Fruit fly (Drosophila melanogaster) whole organism, embryonic: ENCODE results near the gene CG17996.
A peak's percentile ranks its signal among the peaks of the same experiment; 100 is the strongest.

Experiments
- ATbp ChIP-seq: fragments of 200-800 bp; sonication (Bioruptor generic); optimal IDR thresholded peaks from 2 replicates; lab custom pipeline; 2017; ENCODE audit warnings: missing biosample characterization, mild to moderate bottlenecking, missing genetic modification characterization, missing genetic modification reagents
- Aef1 ChIP-seq: fragments of 200-800 bp; sonication (Bioruptor generic); IDR thresholded peaks from 3 replicates; pipeline ENCODE4 v1.3.6; 2022; ENCODE audit warnings: missing biosample characterization, missing genetic modification characterization
- B-H1 ChIP-seq: fragments of 200-800 bp; sonication (Bioruptor generic); IDR thresholded peaks from 3 replicates; pipeline ENCODE4 v1.3.6; 2022; ENCODE audit warnings: missing biosample characterization, missing genetic modification characterization
- C15 ChIP-seq: fragments of 200-800 bp; sonication (Bioruptor generic); IDR thresholded peaks from 3 replicates; pipeline ENCODE4 v1.3.6; 2022; ENCODE audit warnings: missing biosample characterization, missing genetic modification characterization
- CG10267 ChIP-seq: fragments of 200-800 bp; sonication (Bioruptor generic); optimal IDR thresholded peaks from 2 replicates; lab custom pipeline; 2018; ENCODE audit warnings: missing biosample characterization, mild to moderate bottlenecking, missing genetic modification characterization, moderate library complexity
- CG10979 ChIP-seq: fragments of 200-800 bp; sonication (Bioruptor generic); optimal IDR thresholded peaks from 2 replicates; lab custom pipeline; 2018; ENCODE audit warnings: missing biosample characterization, mild to moderate bottlenecking, missing genetic modification characterization, moderate library complexity
- CG11085 ChIP-seq: fragments of 200-800 bp; sonication (Bioruptor generic); IDR thresholded peaks from 2 replicates; pipeline ENCODE4 v1.3.6; 2022; ENCODE audit warnings: missing biosample characterization, missing genetic modification characterization
- CG11456 ChIP-seq: fragments of 200-800 bp; sonication (Bioruptor generic); IDR thresholded peaks from 3 replicates; pipeline ENCODE4 v1.3.6; 2022; ENCODE audit warnings: missing biosample characterization, missing genetic modification characterization
- CG11723 ChIP-seq: fragments of 200-800 bp; sonication (Bioruptor generic); optimal IDR thresholded peaks from 2 replicates; lab custom pipeline; 2017; ENCODE audit warnings: missing biosample characterization, mild to moderate bottlenecking, missing genetic modification characterization
- CG12659 ChIP-seq: fragments of 200-800 bp; sonication (Bioruptor generic); optimal IDR thresholded peaks from 3 replicates; lab custom pipeline; 2017; ENCODE audit warnings: mild to moderate bottlenecking, missing biosample characterization, missing genetic modification reagents, missing genetic modification characterization
- CG1529 ChIP-seq: fragments of 200-800 bp; sonication (Bioruptor generic); optimal IDR thresholded peaks from 3 replicates; lab custom pipeline; 2018; ENCODE audit warnings: missing biosample characterization, missing genetic modification characterization
- CG1602 ChIP-seq: fragments of 200-800 bp; sonication (Bioruptor generic); optimal IDR thresholded peaks from 3 replicates; lab custom pipeline; 2016; ENCODE audit warnings: missing biosample characterization, missing genetic modification characterization
- CG1603 ChIP-seq: fragments of 200-800 bp; sonication (Bioruptor generic); optimal IDR thresholded peaks from 2 replicates; lab custom pipeline; 2019; ENCODE audit warnings: missing biosample characterization, mild to moderate bottlenecking, missing genetic modification characterization, moderate library complexity
- CG16813 ChIP-seq: fragments of 200-800 bp; sonication (Bioruptor generic); IDR thresholded peaks from 3 replicates; pipeline ENCODE4 v1.3.6; 2022; ENCODE audit warnings: missing biosample characterization, missing genetic modification characterization; ENCODE audit not compliant: partially characterized antibody
- CG30020 ChIP-seq: fragments of 200-800 bp; optimal IDR thresholded peaks from 2 replicates; lab custom pipeline; 2019; ENCODE audit warnings: missing biosample characterization, mild to moderate bottlenecking, missing genetic modification characterization, moderate library complexity
- CG32532 ChIP-seq: fragments of 200-800 bp; sonication (Bioruptor generic); IDR thresholded peaks from 2 replicates; pipeline ENCODE4 v1.3.6; 2022; ENCODE audit warnings: missing biosample characterization, missing genetic modification characterization
- CG34376 ChIP-seq: fragments of 200-800 bp; sonication (Bioruptor generic); optimal IDR thresholded peaks from 2 replicates; lab custom pipeline; 2018; ENCODE audit warnings: missing biosample characterization, mild to moderate bottlenecking, missing genetic modification characterization
- CG3838 ChIP-seq: fragments of 200-800 bp; sonication (Bioruptor generic); optimal IDR thresholded peaks from 3 replicates; lab custom pipeline; 2016; ENCODE audit warnings: missing biosample characterization, missing genetic modification characterization
- CG5180 ChIP-seq: fragments of 200-800 bp; sonication (Bioruptor generic); optimal IDR thresholded peaks from 3 replicates; lab custom pipeline; 2017; ENCODE audit warnings: missing biosample characterization, missing genetic modification characterization, mild to moderate bottlenecking, moderate library complexity, missing genetic modification reagents
- CG6689 ChIP-seq: fragments of 200-800 bp; sonication (Bioruptor generic); IDR thresholded peaks from 2 replicates; pipeline ENCODE4 v1.3.6; 2022; ENCODE audit warnings: missing biosample characterization, missing genetic modification characterization
- CG6854 ChIP-seq: fragments of 200-800 bp; sonication (Bioruptor generic); optimal IDR thresholded peaks from 3 replicates; lab custom pipeline; 2017; ENCODE audit warnings: missing biosample characterization, mild to moderate bottlenecking, missing genetic modification characterization
- CG7271 ChIP-seq: fragments of 200-800 bp; sonication (Bioruptor generic); optimal IDR thresholded peaks from 2 replicates; lab custom pipeline; 2018; ENCODE audit warnings: missing biosample characterization, mild to moderate bottlenecking, missing genetic modification characterization, moderate library complexity
- CG8290 ChIP-seq, 3 experiments: fragments of 200-800 bp; sonication (Bioruptor generic); optimal IDR thresholded peaks; 2 replicates each; lab custom pipeline; 2016 to 2019; ENCODE audit warnings: missing biosample characterization in 3 of 3, missing genetic modification characterization in 3 of 3, mild to moderate bottlenecking in 2 of 3, moderate library complexity in 1 of 3
- CG8765 ChIP-seq: fragments of 200-800 bp; sonication (Bioruptor generic); IDR thresholded peaks from 2 replicates; pipeline ENCODE4 v1.3.6; 2022; ENCODE audit warnings: missing biosample characterization, missing genetic modification characterization
- Dbx ChIP-seq: fragments of 200-800 bp; sonication (Bioruptor generic); IDR thresholded peaks from 3 replicates; pipeline ENCODE4 v1.3.6; 2022; ENCODE audit warnings: missing biosample characterization, missing genetic modification characterization
- Drgx ChIP-seq: fragments of 200-800 bp; sonication (Bioruptor generic); IDR thresholded peaks from 2 replicates; pipeline ENCODE4 v1.3.6; 2022; ENCODE audit warnings: missing biosample characterization, missing genetic modification characterization
- ERR ChIP-seq: fragments of 200-800 bp; sonication (Bioruptor generic); optimal IDR thresholded peaks from 2 replicates; lab custom pipeline; 2016; ENCODE audit warnings: missing biosample characterization, missing genetic modification characterization
- HLH3B ChIP-seq: fragments of 200-800 bp; sonication (Bioruptor generic); IDR thresholded peaks from 2 replicates; pipeline ENCODE4 v1.3.6; 2022; ENCODE audit warnings: missing biosample characterization, missing genetic modification characterization
- HmgZ ChIP-seq: fragments of 200-800 bp; sonication (Bioruptor generic); optimal IDR thresholded peaks from 2 replicates; lab custom pipeline; 2018; ENCODE audit warnings: missing biosample characterization, mild to moderate bottlenecking, missing genetic modification characterization
- Lim3 ChIP-seq: fragments of 200-800 bp; sonication (Bioruptor generic); IDR thresholded peaks from 2 replicates; pipeline ENCODE4 v1.3.6; 2022; ENCODE audit warnings: missing biosample characterization, missing genetic modification characterization
- Mrtf ChIP-seq: fragments of 200-800 bp; sonication (Bioruptor generic); IDR thresholded peaks from 3 replicates; pipeline ENCODE4 v1.3.6; 2022; ENCODE audit warnings: missing biosample characterization, missing genetic modification characterization
- Sin3A ChIP-seq: fragments of >200 bp; optimal IDR thresholded peaks from 2 replicates; lab custom pipeline; 2018
- Trl ChIP-seq, 3 experiments: fragments of >200 bp in 2 of 3; fragments of 200-800 bp in 1 of 3; sonication (Bioruptor generic) in 1 of 3; optimal IDR thresholded peaks; 2 replicates in 1 of 3; 3 replicates in 2 of 3; lab custom pipeline; 2016 to 2017; ENCODE audit warnings: missing biosample characterization in 1 of 3, missing genetic modification characterization in 1 of 3
- YL-1 ChIP-seq: fragments of 200-800 bp; sonication (Bioruptor generic); optimal IDR thresholded peaks from 3 replicates; lab custom pipeline; 2017; ENCODE audit warnings: missing biosample characterization, mild to moderate bottlenecking, missing genetic modification characterization
- cg ChIP-seq: fragments of 200-800 bp; sonication (Bioruptor generic); optimal IDR thresholded peaks from 3 replicates; lab custom pipeline; 2019; ENCODE audit warnings: missing biosample characterization, mild to moderate bottlenecking, missing genetic modification characterization, moderate library complexity
- chm ChIP-seq: fragments of 200-800 bp; sonication (Bioruptor generic); IDR thresholded peaks from 2 replicates; pipeline ENCODE4 v1.3.6; 2022; ENCODE audit warnings: missing biosample characterization, missing genetic modification characterization
- crc ChIP-seq: fragments of 200-800 bp; sonication (Bioruptor generic); optimal IDR thresholded peaks from 2 replicates; lab custom pipeline; 2016; ENCODE audit warnings: missing biosample characterization, missing genetic modification characterization
- dmrt11E ChIP-seq: fragments of 200-800 bp; sonication (Bioruptor generic); optimal IDR thresholded peaks from 3 replicates; lab custom pipeline; 2018; ENCODE audit warnings: missing biosample characterization, mild to moderate bottlenecking, missing genetic modification characterization, moderate library complexity
- fd64A ChIP-seq: fragments of 200-800 bp; sonication (Bioruptor generic); optimal IDR thresholded peaks from 3 replicates; lab custom pipeline; 2018; ENCODE audit warnings: missing biosample characterization, mild to moderate bottlenecking, missing genetic modification characterization
- ftz-f1 ChIP-seq: fragments of 200-800 bp; sonication (Bioruptor generic); optimal IDR thresholded peaks from 2 replicates; lab custom pipeline; 2016; ENCODE audit warnings: missing biosample characterization, missing genetic modification characterization
- gsb-n ChIP-seq: fragments of 200-800 bp; sonication (Bioruptor generic); optimal IDR thresholded peaks from 3 replicates; lab custom pipeline; 2018; ENCODE audit warnings: missing biosample characterization, mild to moderate bottlenecking, missing genetic modification characterization
- insv ChIP-seq, 2 experiments: fragments of 200-800 bp; sonication (Bioruptor generic); optimal IDR thresholded peaks; 3 replicates each; lab custom pipeline; 2016 to 2018; ENCODE audit warnings: missing biosample characterization in 2 of 2, missing genetic modification characterization in 2 of 2
- pho ChIP-seq: fragments of 200-800 bp; sonication (Bioruptor generic); optimal IDR thresholded peaks from 2 replicates; lab custom pipeline; 2016; ENCODE audit warnings: missing biosample characterization, missing genetic modification characterization
- phol ChIP-seq: fragments of 200-800 bp; sonication (Bioruptor generic); optimal IDR thresholded peaks from 3 replicates; lab custom pipeline; 2018; ENCODE audit warnings: missing biosample characterization, mild to moderate bottlenecking, missing genetic modification characterization, moderate library complexity
- pzg ChIP-seq: fragments of 200-800 bp; sonication (Bioruptor generic); optimal IDR thresholded peaks from 3 replicates; lab custom pipeline; 2018; ENCODE audit warnings: missing biosample characterization, mild to moderate bottlenecking, missing genetic modification characterization, moderate library complexity
- rib ChIP-seq: fragments of 200-800 bp; sonication (Bioruptor generic); IDR thresholded peaks from 2 replicates; pipeline ENCODE4 v1.3.6; 2022; ENCODE audit warnings: missing biosample characterization, missing genetic modification characterization
- tgo ChIP-seq: fragments of 200-800 bp; sonication (Bioruptor generic); IDR thresholded peaks from 3 replicates; pipeline ENCODE4 v1.3.6; 2022; ENCODE audit warnings: missing biosample characterization, missing genetic modification characterization
- zen ChIP-seq: fragments of 200-800 bp; sonication (Bioruptor generic); optimal IDR thresholded peaks from 3 replicates; lab custom pipeline; 2018; ENCODE audit warnings: missing biosample characterization, mild to moderate bottlenecking, missing genetic modification characterization, moderate library complexity

Gene CG17996

dm6 chr2L:16715841-16716701, 14.8 kb downstream of the CG17996 start, which contains the start of the genes Cyt-c-d and CG31808 (continued):
- TF ChIP-seq CG7271 (tag; lab: Kevin White, UChicago) (peak; percentile 78), Drgx (peak; percentile 99), CG16813 (GFP tag; lab: Robert Waterston, UW) (0 out of 3 replicates have a peak, but pooled peaks have one; percentile 31), CG12659 (peak; percentile 97), CG10979 (tag; lab: Kevin White, UChicago) (peak; percentile 98), Lim3 (GFP tag; lab: Robert Waterston, UW) (peak; percentile 87), chm (GFP tag; lab: Robert Waterston, UW) (peak; percentile 95), CG10267 (tag; lab: Kevin White, UChicago) (peak; percentile 91), C15 (GFP tag; lab: Robert Waterston, UW) (peak; percentile 88), ftz-f1 (GFP tag; lab: Kevin White, UChicago) (peak; percentile 49), CG1603 (peak; percentile 97), Sin3A (lab: Kevin White, UChicago) (no peak), CG5180 (GFP tag; lab: Kevin White, UChicago) (peak; percentile 91), cg (GFP tag; lab: Kevin White, UChicago) (peak; percentile 28), CG11085 (GFP tag; lab: Robert Waterston, UW) (peak; percentile 85), pho (peak; percentile 89), B-H1 (GFP tag; lab: Robert Waterston, UW) (peak; percentile 95), CG32532 (GFP tag; lab: Robert Waterston, UW) (peak; percentile 94), fd64A (peak; percentile 94), ATbp (GFP tag; lab: Kevin White, UChicago) (peak; percentile 98), insv (GFP tag; optimal IDR thresholded peaks at IDR 0.05; lab: Kevin White, UChicago) (peak in 1 of 2 experiments; percentile 59), rib (GFP tag; lab: Robert Waterston, UW) (peak; percentile 89), phol (tag; lab: Kevin White, UChicago) (peak; percentile 97), CG1602 (GFP tag; lab: Kevin White, UChicago) (peak; percentile 96), Mrtf (GFP tag; lab: Robert Waterston, UW) (peak; percentile 96), dmrt11E (tag; lab: Kevin White, UChicago) (peak; percentile 95), CG1529 (GFP tag; lab: Kevin White, UChicago) (peak; percentile 98), CG8765 (peak; percentile 83), ERR (GFP tag; lab: Kevin White, UChicago) (peak; percentile 78), CG11723 (GFP tag; lab: Kevin White, UChicago) (peak; percentile 96), CG8290 (GFP tag; optimal IDR thresholded peaks at IDR 0.05; lab: Kevin White, UChicago) (peak; percentile 88), CG8290 (tag; optimal IDR thresholded peaks at IDR 0.05; lab: Kevin White, UChicago) (peak; percentile 84 to 93), CG34376 (GFP tag; lab: Kevin White, UChicago) (peak; percentile 91), tgo (GFP tag; lab: Robert Waterston, UW) (peak; percentile 97), Dbx (GFP tag; lab: Robert Waterston, UW) (peak; percentile 90), zen (tag; lab: Kevin White, UChicago) (peak; percentile 86), CG30020 (tag; lab: Kevin White, UChicago) (peak; percentile 81), HLH3B (peak; percentile 98), pzg (peak; percentile 8), Trl (optimal IDR thresholded peaks at IDR 0.05; lab: Kevin White, UChicago) (peak; percentile 93 to 94), Trl (GFP tag; optimal IDR thresholded peaks at IDR 0.05; lab: Kevin White, UChicago) (peak; percentile 85), gsb-n (tag; lab: Kevin White, UChicago) (peak; percentile 98), HmgZ (tag; lab: Kevin White, UChicago) (peak; percentile 97), Aef1 (GFP tag; lab: Robert Waterston, UW) (peak; percentile 98), CG6854 (peak; percentile 92), CG6689 (GFP tag; lab: Robert Waterston, UW) (peak; percentile 98), YL-1 (peak; percentile 90), CG3838 (GFP tag; lab: Kevin White, UChicago) (peak; percentile 95), crc (peak; percentile 82), CG11456 (GFP tag; lab: Robert Waterston, UW) (peak; percentile 92)
